In the genomic region with DNA sequence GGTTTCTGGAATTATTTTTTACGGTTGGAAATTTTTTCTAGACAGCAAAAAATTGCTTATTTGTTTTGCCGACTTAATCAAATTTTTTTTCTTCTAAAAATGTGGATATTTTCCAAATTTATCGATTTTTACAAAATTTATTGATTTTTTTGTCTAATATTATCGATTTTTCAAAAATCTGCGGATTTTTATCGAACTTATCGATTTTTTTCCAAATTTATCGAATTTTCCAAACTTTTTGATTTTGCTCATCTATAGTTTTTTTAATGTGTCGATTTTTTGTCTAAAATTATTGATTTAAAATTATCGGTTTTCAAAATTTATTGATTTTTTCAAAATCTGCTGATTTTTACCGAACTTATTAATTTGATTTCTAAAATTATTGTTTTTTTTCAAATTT, we compare ENCODE assay signal across 4 worm cellular contexts.
TF ChIP-seq lines count a peak whose summit lies in the region.

No protein-coding gene starts in this region.

TF ChIP-seq in whole organism, L3 larva, 47 proteins besides CTCF, POLR2A, EP300 and RAD21:
- TF ChIP-seq nhr-67 (tag; optimal IDR thresholded peaks at IDR 0.05; lab: Kevin White, UChicago) (no peak), lsy-12 (tag; optimal IDR thresholded peaks at IDR 0.05; lab: Kevin White, UChicago) (no peak), nhr-28 (tag; optimal IDR thresholded peaks at IDR 0.05; lab: Kevin White, UChicago) (no peak), fos-1 (tag; optimal IDR thresholded peaks at IDR 0.05; lab: Kevin White, UChicago) (no peak), nhr-11 (tag; optimal IDR thresholded peaks at IDR 0.05; lab: Kevin White, UChicago) (no peak), ceh-28 (tag; optimal IDR thresholded peaks at IDR 0.05; lab: Kevin White, UChicago) (peak; percentile 91)

TF ChIP-seq in whole organism, L4 larva, 104 proteins besides CTCF, POLR2A, EP300 and RAD21:
- no peak for TF ChIP-seq tra-1 (GFP tag; IDR thresholded peaks at IDR 0.05; lab: Robert Waterston, UW)
- no peak for TF ChIP-seq ceh-20 (GFP tag; IDR thresholded peaks at IDR 0.05; lab: Robert Waterston, UW)
- TF ChIP-seq lin-15B (tag; optimal IDR thresholded peaks at IDR 0.05; lab: Kevin White, UChicago), result no peak
- no peak for TF ChIP-seq nhr-77 (tag; optimal IDR thresholded peaks at IDR 0.05; lab: Kevin White, UChicago)
- TF ChIP-seq ceh-28 (tag; optimal IDR thresholded peaks at IDR 0.05; lab: Kevin White, UChicago), result peak; percentile 89
- TF ChIP-seq dmd-9 (GFP tag; IDR thresholded peaks at IDR 0.05; lab: Robert Waterston, UW), result no peak
- no peak for TF ChIP-seq T20F7.1 (GFP tag; optimal IDR thresholded peaks at IDR 0.05; lab: Kevin White, UChicago)
- TF ChIP-seq mdt-29 (GFP tag; IDR thresholded peaks at IDR 0.05; lab: Robert Waterston, UW), result no peak
- peak; percentile 68 for TF ChIP-seq aha-1 (tag; lab: Kevin White, UChicago)

TF ChIP-seq in whole organism, late embryonic, 69 proteins besides CTCF, POLR2A, EP300 and RAD21:
- TF ChIP-seq ceh-45 (GFP tag; IDR thresholded peaks at IDR 0.05; lab: Robert Waterston, UW) (no peak), ceh-48 (tag; optimal IDR thresholded peaks at IDR 0.05; lab: Kevin White, UChicago) (peak; percentile 38)
TF ChIP-seq in whole organism, late embryonic: peak in this region for 1.

TF ChIP-seq in whole organism, midembryonic, 9 proteins besides CTCF, POLR2A, EP300 and RAD21:
- TF ChIP-seq med-1 (GFP tag; optimal IDR thresholded peaks at IDR 0.05; lab: Kevin White, UChicago; ENCODE audit: insufficient read depth) (no peak), tab-1 (GFP tag; IDR thresholded peaks at IDR 0.05; lab: Robert Waterston, UW) (no peak), ref-1 (GFP tag; conservative IDR thresholded peaks at IDR 0.05; lab: Robert Waterston, UW) (no peak), T22C8.4 (GFP tag; IDR thresholded peaks at IDR 0.05; lab: Robert Waterston, UW) (peak; percentile 72; the same call in 1 of the 2 replicates), ztf-23 (GFP tag; IDR thresholded peaks at IDR 0.05; lab: Robert Waterston, UW) (no peak), klf-2 (GFP tag; conservative IDR thresholded peaks at IDR 0.05; lab: Robert Waterston, UW) (no peak)
